Worm (Caenorhabditis elegans) whole organism, L1 larva: ENCODE results near the gene srd-45.

Experiments
- C04F5.9 ChIP-seq: sonication (generic microtip); optimal IDR thresholded peaks from 2 replicates; lab custom pipeline; 2016; ENCODE audit warnings: missing genetic modification characterization, missing compliant biosample characterization
- C16A3.4 ChIP-seq: fragments of 150-350 bp; optimal IDR thresholded peaks from 2 replicates; lab custom pipeline; 2014; ENCODE audit warnings: missing biosample characterization, missing genetic modification characterization
- F16B12.6 ChIP-seq: fragments of 150-350 bp; optimal IDR thresholded peaks from 2 replicates; lab custom pipeline; 2014; ENCODE audit warnings: missing biosample characterization, missing genetic modification characterization
- aha-1 ChIP-seq: fragments of 150-350 bp; optimal IDR thresholded peaks from 2 replicates; lab custom pipeline; 2014; ENCODE audit warnings: missing biosample characterization, missing genetic modification characterization
- aly-2 ChIP-seq: fragments of 150-350 bp; optimal IDR thresholded peaks from 2 replicates; lab custom pipeline; 2014; ENCODE audit warnings: missing biosample characterization, missing genetic modification characterization
- ama-1 ChIP-seq: fragments of 150-350 bp; optimal IDR thresholded peaks from 2 replicates; lab custom pipeline; 2014
- blmp-1 ChIP-seq: fragments of 150-350 bp; optimal IDR thresholded peaks from 2 replicates; lab custom pipeline; 2014; ENCODE audit warnings: missing biosample characterization, missing genetic modification characterization
- ceh-63 ChIP-seq: fragments of 200-800 bp; sonication (Bioruptor generic); optimal IDR thresholded peaks from 2 replicates; lab custom pipeline; 2018; ENCODE audit warnings: mild to moderate bottlenecking, missing genetic modification characterization, missing compliant biosample characterization
- ceh-8 ChIP-seq: fragments of 200-800 bp; sonication (Bioruptor generic); optimal IDR thresholded peaks from 2 replicates; lab custom pipeline; 2018; ENCODE audit warnings: mild to moderate bottlenecking, missing genetic modification characterization, moderate library complexity, missing compliant biosample characterization
- ceh-88 ChIP-seq: fragments of 200-800 bp; sonication (Bioruptor generic); IDR thresholded peaks from 2 replicates; pipeline ENCODE4 v1.3.6; 2022; ENCODE audit warnings: missing genetic modification characterization, missing compliant biosample characterization
- ceh-90 ChIP-seq: sonication (generic microtip); optimal IDR thresholded peaks from 2 replicates; lab custom pipeline; 2016; ENCODE audit warnings: missing genetic modification characterization, missing compliant biosample characterization
- dsc-1 ChIP-seq: sonication (generic microtip); optimal IDR thresholded peaks from 2 replicates; lab custom pipeline; 2016; ENCODE audit warnings: mild to moderate bottlenecking, missing genetic modification characterization, missing compliant biosample characterization
- efl-1 ChIP-seq, 4 experiments: fragments of 150-350 bp; optimal IDR thresholded peaks in 3 of 4; peaks in 1 of 4; 1 replicate in 1 of 4; 2 replicates in 3 of 4; lab custom pipeline; 2014; ENCODE audit warnings: missing biosample characterization in 2 of 4, missing genetic modification characterization in 2 of 4, missing genetic modification reagents in 2 of 4
- egl-13 ChIP-seq: sonication (generic microtip); optimal IDR thresholded peaks from 2 replicates; lab custom pipeline; 2016; ENCODE audit warnings: missing genotype, missing genetic modification reagents, missing genetic modification characterization, missing compliant biosample characterization
- egl-27 ChIP-seq, 2 experiments: fragments of 150-350 bp in 1 of 2; sonication (generic microtip); optimal IDR thresholded peaks; 3 replicates each; lab custom pipeline; 2017 to 2018; ENCODE audit warnings: missing biosample characterization in 2 of 2, missing genetic modification characterization in 2 of 2, missing genetic modification reagents in 2 of 2
- ets-5 ChIP-seq: fragments of 200-800 bp; sonication (Bioruptor generic); IDR thresholded peaks from 2 replicates; pipeline ENCODE4 v1.3.6; 2022; ENCODE audit warnings: missing genetic modification characterization, missing compliant biosample characterization
- fkh-4 ChIP-seq: sonication (generic microtip); optimal IDR thresholded peaks from 2 replicates; lab custom pipeline; 2016; ENCODE audit warnings: missing compliant biosample characterization, missing genetic modification characterization, borderline replicate concordance
- fos-1 ChIP-seq: fragments of 150-350 bp; optimal IDR thresholded peaks from 2 replicates; lab custom pipeline; 2014; ENCODE audit warnings: missing biosample characterization, missing genetic modification characterization
- grh-1 ChIP-seq: fragments of 200-800 bp; sonication (Bioruptor generic); IDR thresholded peaks from 2 replicates; pipeline ENCODE4 v1.3.6; 2022; ENCODE audit warnings: missing genetic modification reagents, missing genetic modification characterization, missing compliant biosample characterization
- hpl-2 ChIP-seq: fragments of 150-350 bp; optimal IDR thresholded peaks from 2 replicates; lab custom pipeline; 2014; ENCODE audit warnings: missing biosample characterization, missing genetic modification reagents, missing genetic modification characterization
- irx-1 ChIP-seq: sonication (generic microtip); optimal IDR thresholded peaks from 2 replicates; lab custom pipeline; 2016; ENCODE audit warnings: missing genetic modification characterization, missing compliant biosample characterization
- isw-1 ChIP-seq: fragments of 200-800 bp; sonication (Bioruptor generic); IDR thresholded peaks from 2 replicates; pipeline ENCODE4 v1.3.6; 2022; ENCODE audit warnings: missing genetic modification characterization, missing compliant biosample characterization
- lin-39 ChIP-seq: fragments of 150-350 bp; optimal IDR thresholded peaks from 2 replicates; lab custom pipeline; 2014; ENCODE audit warnings: missing biosample characterization, missing genetic modification reagents, missing genetic modification characterization
- lir-3 ChIP-seq: sonication (generic microtip); optimal IDR thresholded peaks from 2 replicates; lab custom pipeline; 2016; ENCODE audit warnings: mild to moderate bottlenecking, missing genetic modification characterization, moderate library complexity, missing compliant biosample characterization; ENCODE audit not compliant: poor library complexity
- mdl-1 ChIP-seq, 2 experiments: fragments of 150-350 bp; optimal IDR thresholded peaks; 2 replicates each; lab custom pipeline; 2014 to 2017; ENCODE audit warnings: missing biosample characterization in 2 of 2, missing genetic modification characterization in 2 of 2, inconsistent platforms in 1 of 2
- mef-2 ChIP-seq: fragments of 150-350 bp; optimal IDR thresholded peaks from 2 replicates; lab custom pipeline; 2014; ENCODE audit warnings: missing biosample characterization, missing genetic modification characterization
- mep-1 ChIP-seq: fragments of 150-350 bp; optimal IDR thresholded peaks from 2 replicates; lab custom pipeline; 2014; ENCODE audit warnings: missing biosample characterization, missing genetic modification characterization
- nhr-11 ChIP-seq: fragments of 150-350 bp; optimal IDR thresholded peaks from 2 replicates; lab custom pipeline; 2014; ENCODE audit warnings: missing biosample characterization, missing genetic modification characterization
- nhr-12 ChIP-seq: sonication (generic microtip); optimal IDR thresholded peaks from 2 replicates; lab custom pipeline; 2017; ENCODE audit warnings: missing biosample characterization, missing genetic modification characterization
- nhr-19 ChIP-seq: fragments of 200-800 bp; sonication (Bioruptor generic); conservative IDR thresholded peaks from 2 replicates; pipeline ENCODE4 v1.3.6; 2022; ENCODE audit warnings: missing genetic modification characterization, missing compliant biosample characterization
- nhr-20 ChIP-seq: sonication (generic microtip); optimal IDR thresholded peaks from 2 replicates; lab custom pipeline; 2016; ENCODE audit warnings: mild to moderate bottlenecking, missing genetic modification characterization, missing compliant biosample characterization
- nhr-237 ChIP-seq: fragments of 150-350 bp; optimal IDR thresholded peaks from 2 replicates; lab custom pipeline; 2014; ENCODE audit warnings: missing biosample characterization, missing genetic modification characterization
- nhr-28 ChIP-seq: fragments of 150-350 bp; optimal IDR thresholded peaks from 2 replicates; lab custom pipeline; 2014; ENCODE audit warnings: missing biosample characterization, missing genetic modification characterization
- nhr-47 ChIP-seq: sonication (generic microtip); optimal IDR thresholded peaks from 2 replicates; lab custom pipeline; 2016; ENCODE audit warnings: mild to moderate bottlenecking, missing genetic modification characterization, moderate library complexity, missing compliant biosample characterization
- nhr-71 ChIP-seq: sonication (generic microtip); optimal IDR thresholded peaks from 2 replicates; lab custom pipeline; 2016; ENCODE audit warnings: mild to moderate bottlenecking, missing genetic modification characterization, moderate library complexity, missing compliant biosample characterization
- nhr-76 ChIP-seq: sonication (generic microtip); optimal IDR thresholded peaks from 2 replicates; lab custom pipeline; 2017; ENCODE audit warnings: missing biosample characterization, missing genetic modification characterization
- nhr-77 ChIP-seq: fragments of 150-350 bp; optimal IDR thresholded peaks from 2 replicates; lab custom pipeline; 2014; ENCODE audit warnings: missing biosample characterization, missing genetic modification characterization
- nhr-84 ChIP-seq: sonication (generic microtip); optimal IDR thresholded peaks from 2 replicates; lab custom pipeline; 2017; ENCODE audit warnings: missing biosample characterization, missing genetic modification characterization
- nhr-85 ChIP-seq: sonication (generic microtip); peaks from one replicate; lab custom pipeline; 2016; ENCODE audit warnings: missing genetic modification characterization, inconsistent platforms, missing compliant biosample characterization
- pqm-1 ChIP-seq: sonication (generic microtip); optimal IDR thresholded peaks from 3 replicates; lab custom pipeline; 2017; ENCODE audit warnings: missing biosample characterization, missing genetic modification characterization
- rnt-1 ChIP-seq: sonication (generic microtip); optimal IDR thresholded peaks from 2 replicates; lab custom pipeline; 2016; ENCODE audit warnings: mild to moderate bottlenecking, missing genetic modification characterization, moderate library complexity, missing compliant biosample characterization
- skn-1 ChIP-seq: fragments of 150-350 bp; optimal IDR thresholded peaks from 2 replicates; lab custom pipeline; 2014; ENCODE audit warnings: missing biosample characterization, missing genetic modification characterization
- snpc-4 ChIP-seq: fragments of 150-350 bp; optimal IDR thresholded peaks from 2 replicates; lab custom pipeline; 2014; ENCODE audit warnings: missing biosample characterization, missing genetic modification characterization
- sptf-1 ChIP-seq: fragments of 150-350 bp; optimal IDR thresholded peaks from 2 replicates; lab custom pipeline; 2014; ENCODE audit warnings: missing biosample characterization, missing genetic modification characterization
- sup-37 ChIP-seq: fragments of 200-800 bp; sonication (Bioruptor generic); optimal IDR thresholded peaks from 2 replicates; lab custom pipeline; 2018; ENCODE audit warnings: mild to moderate bottlenecking, missing genetic modification characterization, missing compliant biosample characterization
- swsn-7 ChIP-seq: sonication (generic microtip); optimal IDR thresholded peaks from 2 replicates; lab custom pipeline; 2016; ENCODE audit warnings: missing genetic modification characterization, missing compliant biosample characterization
- tbx-2 ChIP-seq: sonication (generic microtip); optimal IDR thresholded peaks from 2 replicates; lab custom pipeline; 2016; ENCODE audit warnings: missing genetic modification characterization, missing compliant biosample characterization
- tlp-1 ChIP-seq: fragments of 150-350 bp; optimal IDR thresholded peaks from 2 replicates; lab custom pipeline; 2014; ENCODE audit warnings: missing biosample characterization, missing genetic modification characterization
- unc-30 ChIP-seq: sonication (generic microtip); optimal IDR thresholded peaks from 2 replicates; lab custom pipeline; 2017; ENCODE audit warnings: missing biosample characterization, missing genetic modification characterization
- vab-15 ChIP-seq: sonication (generic microtip); optimal IDR thresholded peaks from 2 replicates; lab custom pipeline; 2017; ENCODE audit warnings: missing genotype, mild to moderate bottlenecking, missing genetic modification characterization, missing compliant biosample characterization
- xbp-1 ChIP-seq: sonication (generic microtip); optimal IDR thresholded peaks from 2 replicates; lab custom pipeline; 2016; ENCODE audit warnings: missing genetic modification characterization, missing compliant biosample characterization
- zag-1 ChIP-seq: fragments of 150-350 bp; optimal IDR thresholded peaks from 2 replicates; lab custom pipeline; 2014; ENCODE audit warnings: missing biosample characterization, missing genetic modification characterization
- zip-4 ChIP-seq: fragments of 200-800 bp; sonication (Bioruptor generic); optimal IDR thresholded peaks from 2 replicates; lab custom pipeline; 2018; ENCODE audit warnings: mild to moderate bottlenecking, missing genetic modification characterization, moderate library complexity, missing compliant biosample characterization
- ztf-4 ChIP-seq: fragments of 150-350 bp; optimal IDR thresholded peaks from 2 replicates; lab custom pipeline; 2014; ENCODE audit warnings: missing biosample characterization, missing genetic modification characterization

Gene srd-45

ce11 chrX:12362951-12363486 is 34.2 kb downstream of the srd-45 start (continued):
- TF ChIP-seq efl-1 (optimal IDR thresholded peaks at IDR 0.05; lab: Kevin White, UChicago) (peak; percentile 80 to 83), efl-1 (GFP tag; optimal IDR thresholded peaks at IDR 0.05 in 1 of 2; lab: Kevin White, UChicago) (peak; percentile 52 to 96), aha-1 (tag; lab: Kevin White, UChicago) (peak; percentile 92), mep-1 (tag; lab: Kevin White, UChicago) (peak; percentile 100), egl-13 (tag; lab: Kevin White, UChicago) (peak; percentile 96), sup-37 (GFP tag; lab: Kevin White, UChicago) (peak; percentile 88), xbp-1 (tag; lab: Kevin White, UChicago) (peak; percentile 91), nhr-47 (tag; lab: Kevin White, UChicago) (peak; percentile 99), nhr-84 (tag; lab: Kevin White, UChicago) (peak; percentile 97), isw-1 (GFP tag; lab: Robert Waterston, UW) (peak; percentile 82), F16B12.6 (no peak), unc-30 (tag; lab: Kevin White, UChicago) (no peak), nhr-77 (peak; percentile 99), aly-2 (tag; lab: Kevin White, UChicago) (peak; percentile 99), zip-4 (GFP tag; lab: Kevin White, UChicago) (peak; percentile 94), ets-5 (GFP tag; lab: Robert Waterston, UW) (no peak), C16A3.4 (tag; lab: Kevin White, UChicago) (peak; percentile 99), tlp-1 (tag; lab: Kevin White, UChicago) (no peak), tbx-2 (tag; lab: Kevin White, UChicago) (peak; percentile 98), swsn-7 (peak; percentile 98), ceh-63 (GFP tag; lab: Kevin White, UChicago) (peak; percentile 77), ceh-88 (peak; percentile 94), ceh-90 (peak; percentile 15), vab-15 (tag; lab: Kevin White, UChicago) (peak; percentile 4), irx-1 (tag; lab: Kevin White, UChicago) (peak; percentile 99), nhr-28 (tag; lab: Kevin White, UChicago) (peak; percentile 64), skn-1 (tag; lab: Kevin White, UChicago) (peak; percentile 98), snpc-4 (tag; lab: Kevin White, UChicago) (peak; percentile 93), nhr-12 (tag; lab: Kevin White, UChicago) (peak; percentile 64), ztf-4 (tag; lab: Kevin White, UChicago) (peak; percentile 96), ama-1 (lab: Kevin White, UChicago) (no peak), nhr-11 (tag; lab: Kevin White, UChicago) (peak; percentile 100), nhr-19 (GFP tag; lab: Robert Waterston, UW) (peak; percentile 97), blmp-1 (tag; lab: Kevin White, UChicago) (peak; percentile 54), nhr-76 (peak; percentile 90), C04F5.9 (peak; percentile 93), mdl-1 (tag; optimal IDR thresholded peaks at IDR 0.05; lab: Kevin White, UChicago) (peak in 1 of 2 experiments; percentile 86), nhr-85 (tag; lab: Kevin White, UChicago) (peak; percentile 98), hpl-2 (GFP tag; lab: Kevin White, UChicago) (peak; percentile 94), nhr-20 (peak; percentile 98), grh-1 (GFP tag; lab: Robert Waterston, UW) (peak; percentile 92), ceh-8 (peak; percentile 96), mef-2 (tag; lab: Kevin White, UChicago) (peak; percentile 74), rnt-1 (peak; percentile 95), lir-3 (tag; lab: Kevin White, UChicago) (peak; percentile 94), sptf-1 (no peak), fos-1 (tag; lab: Kevin White, UChicago) (peak; percentile 99), zag-1 (tag; lab: Kevin White, UChicago) (peak; percentile 84), fkh-4 (peak; percentile 88), lin-39 (tag; lab: Kevin White, UChicago) (peak; percentile 100), nhr-71 (tag; lab: Kevin White, UChicago) (peak; percentile 98), egl-27 (tag; optimal IDR thresholded peaks at IDR 0.05; lab: Kevin White, UChicago) (peak; percentile 76 to 84), nhr-237 (tag; lab: Kevin White, UChicago) (peak; percentile 98), pqm-1 (tag; lab: Kevin White, UChicago) (peak; percentile 89), dsc-1 (tag; lab: Kevin White, UChicago) (peak; percentile 100)
